Worm (Caenorhabditis elegans): ENCODE results near the gene oig-8.
"Not testable (repeated sequence)": the region's sequence is repeated elsewhere in the genome, so short reads cannot be mapped to it uniquely, and the experiment has no call there.

Gene oig-8

DNA sequence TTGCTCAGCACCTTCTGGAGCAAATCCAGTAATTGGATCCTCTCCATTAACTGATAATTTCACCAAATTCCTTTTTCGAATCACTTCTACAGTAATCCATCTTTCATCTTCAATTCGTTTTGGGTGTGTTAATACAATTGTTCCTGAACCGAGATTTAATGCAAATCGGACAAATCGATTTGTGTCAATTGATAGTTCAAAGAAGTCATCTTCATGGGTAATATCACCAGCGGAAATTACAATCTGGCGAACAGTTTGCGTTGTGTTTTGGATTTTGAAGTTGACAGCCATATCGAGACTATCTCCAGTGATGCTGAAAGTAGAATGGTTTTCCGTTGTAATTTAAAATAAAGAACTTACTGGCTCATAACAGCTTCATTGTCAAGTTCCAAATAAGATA lies 11.1 kb downstream of the oig-8 start:
- TF ChIP-seq med-1 (GFP tag; optimal IDR thresholded peaks at IDR 0.05; ENCODE audit: insufficient read depth) (no peak), klf-2 (GFP tag; conservative IDR thresholded peaks at IDR 0.05) (no peak), T22C8.4 (GFP tag; IDR thresholded peaks at IDR 0.05) (no peak), ztf-23 (GFP tag; IDR thresholded peaks at IDR 0.05) (no peak), cog-1 (tag; optimal IDR thresholded peaks at IDR 0.05) (no peak)

DNA sequence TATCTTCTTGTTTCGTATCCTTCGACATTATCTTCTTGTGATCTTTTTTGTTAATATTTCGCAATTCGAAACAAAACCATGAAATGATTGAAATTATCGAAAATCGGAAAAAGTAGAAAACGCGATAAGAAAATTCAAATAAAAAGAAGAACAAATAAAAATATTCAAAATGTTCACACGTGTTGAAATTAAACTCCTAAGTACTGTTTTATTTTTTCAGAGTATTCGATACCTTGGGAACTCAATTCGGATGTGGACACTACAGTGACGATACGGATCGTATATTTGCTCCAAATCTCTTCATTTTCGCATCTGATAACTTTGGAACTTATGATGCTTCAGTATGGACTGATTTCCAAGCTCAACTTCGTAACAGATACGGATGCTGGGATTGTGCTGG lies 12.8 kb downstream of the oig-8 start, which contains the start of gene T19D12.5:
T19D12.5 (minus strand) TSS at position 101 of the 400 bp plus-strand sequence.
- TF ChIP-seq klf-2 (GFP tag; conservative IDR thresholded peaks at IDR 0.05) (no peak), ref-1 (GFP tag; conservative IDR thresholded peaks at IDR 0.05) (no peak), med-1 (GFP tag; optimal IDR thresholded peaks at IDR 0.05; ENCODE audit: insufficient read depth) (no peak), ztf-29 (GFP tag; IDR thresholded peaks at IDR 0.05) (no peak), tab-1 (GFP tag; IDR thresholded peaks at IDR 0.05) (no peak), cog-1 (tag; optimal IDR thresholded peaks at IDR 0.05) (no peak), flt-1 (GFP tag; IDR thresholded peaks at IDR 0.05) (no peak), T22C8.4 (GFP tag; IDR thresholded peaks at IDR 0.05) (no peak), ztf-23 (GFP tag; IDR thresholded peaks at IDR 0.05) (no peak)

DNA sequence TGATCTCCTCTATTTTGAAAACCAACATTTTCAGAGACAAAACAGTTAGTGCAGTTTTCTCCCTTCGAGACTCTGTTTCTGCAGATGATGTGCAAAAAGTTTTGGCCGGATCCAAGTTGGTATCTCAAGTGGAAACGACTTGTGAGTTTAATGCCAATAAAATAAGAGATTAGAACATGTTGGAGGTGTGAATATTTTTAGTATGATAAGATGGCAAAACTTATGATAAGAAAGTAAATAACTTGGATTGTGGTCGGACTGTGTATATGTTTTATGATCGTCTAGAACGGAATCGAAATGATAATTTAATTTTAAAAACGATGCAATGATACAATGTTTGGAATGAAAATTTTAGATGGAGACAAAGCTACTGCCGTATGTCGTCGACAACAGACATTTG lies 16.9 kb downstream of the oig-8 start:
- TF ChIP-seq T22C8.4 (GFP tag; IDR thresholded peaks at IDR 0.05) (no peak), ztf-29 (GFP tag; IDR thresholded peaks at IDR 0.05) (no peak), flt-1 (GFP tag; IDR thresholded peaks at IDR 0.05) (no peak), med-1 (GFP tag; optimal IDR thresholded peaks at IDR 0.05; ENCODE audit: insufficient read depth) (no peak), ztf-23 (GFP tag; IDR thresholded peaks at IDR 0.05) (no peak), cog-1 (tag; optimal IDR thresholded peaks at IDR 0.05) (no peak), tab-1 (GFP tag; IDR thresholded peaks at IDR 0.05) (no peak), ref-1 (GFP tag; conservative IDR thresholded peaks at IDR 0.05) (no peak)

DNA sequence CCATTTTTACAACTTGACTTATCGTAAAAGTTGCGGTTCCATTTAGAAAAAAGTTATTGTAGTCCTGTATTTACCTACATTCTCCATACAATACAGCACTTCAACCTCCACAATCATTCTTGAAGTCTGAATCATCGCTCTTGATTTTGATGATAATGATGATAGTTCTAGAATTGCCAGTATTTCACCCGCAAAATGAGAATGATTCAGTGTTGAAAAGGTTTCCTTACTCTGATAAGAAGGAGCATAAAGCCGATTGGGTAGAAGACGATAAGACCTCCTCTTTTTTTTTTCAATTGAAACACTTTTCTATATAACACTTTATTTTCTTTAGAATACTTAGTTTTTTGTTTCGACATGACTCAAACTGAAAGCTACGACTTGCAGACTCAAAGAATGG lies 18.1 kb downstream of the oig-8 start, which contains the start of gene T19D12.4:
T19D12.4 (plus strand) TSS at position 295 of the 400 bp plus-strand sequence.
- TF ChIP-seq flt-1 (GFP tag; IDR thresholded peaks at IDR 0.05): no peak
- no peak for TF ChIP-seq klf-2 (GFP tag; conservative IDR thresholded peaks at IDR 0.05)
- TF ChIP-seq ref-1 (GFP tag; conservative IDR thresholded peaks at IDR 0.05): no peak
- TF ChIP-seq med-1 (GFP tag; optimal IDR thresholded peaks at IDR 0.05; ENCODE audit: insufficient read depth): no peak
- TF ChIP-seq cog-1 (tag; optimal IDR thresholded peaks at IDR 0.05): no peak
- TF ChIP-seq T22C8.4 (GFP tag; IDR thresholded peaks at IDR 0.05): no peak
- no peak for TF ChIP-seq ztf-29 (GFP tag; IDR thresholded peaks at IDR 0.05)
- no peak for TF ChIP-seq tab-1 (GFP tag; IDR thresholded peaks at IDR 0.05)
- TF ChIP-seq ztf-23 (GFP tag; IDR thresholded peaks at IDR 0.05): no peak

DNA sequence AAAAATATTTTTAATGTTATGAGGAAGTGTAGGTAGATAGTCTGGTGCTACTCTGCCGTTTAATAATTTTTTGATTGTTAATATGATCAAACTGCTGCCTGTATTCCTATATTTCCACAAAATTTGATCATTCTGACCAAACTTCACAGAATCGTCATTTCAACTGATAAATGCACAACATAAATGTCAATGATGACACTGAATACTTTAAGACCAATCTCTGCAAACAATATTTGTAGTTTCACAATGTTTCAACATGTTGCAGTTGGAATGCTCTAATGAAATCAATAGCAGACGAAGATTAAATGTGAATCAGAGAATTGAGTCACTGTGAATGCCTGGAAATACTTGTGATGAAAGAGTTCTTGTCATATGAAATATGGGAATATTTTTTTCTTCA lies 19.2 kb downstream of the oig-8 start:
- TF ChIP-seq flt-1 (GFP tag; IDR thresholded peaks at IDR 0.05): no peak
- no peak for TF ChIP-seq med-1 (GFP tag; optimal IDR thresholded peaks at IDR 0.05; ENCODE audit: insufficient read depth)
- TF ChIP-seq ztf-29 (GFP tag; IDR thresholded peaks at IDR 0.05): no peak
- no peak for TF ChIP-seq klf-2 (GFP tag; conservative IDR thresholded peaks at IDR 0.05)
- no peak for TF ChIP-seq T22C8.4 (GFP tag; IDR thresholded peaks at IDR 0.05)
- no peak for TF ChIP-seq cog-1 (tag; optimal IDR thresholded peaks at IDR 0.05)
- TF ChIP-seq ztf-23 (GFP tag; IDR thresholded peaks at IDR 0.05): no peak
- TF ChIP-seq ref-1 (GFP tag; conservative IDR thresholded peaks at IDR 0.05): no peak
- no peak for TF ChIP-seq tab-1 (GFP tag; IDR thresholded peaks at IDR 0.05)

DNA sequence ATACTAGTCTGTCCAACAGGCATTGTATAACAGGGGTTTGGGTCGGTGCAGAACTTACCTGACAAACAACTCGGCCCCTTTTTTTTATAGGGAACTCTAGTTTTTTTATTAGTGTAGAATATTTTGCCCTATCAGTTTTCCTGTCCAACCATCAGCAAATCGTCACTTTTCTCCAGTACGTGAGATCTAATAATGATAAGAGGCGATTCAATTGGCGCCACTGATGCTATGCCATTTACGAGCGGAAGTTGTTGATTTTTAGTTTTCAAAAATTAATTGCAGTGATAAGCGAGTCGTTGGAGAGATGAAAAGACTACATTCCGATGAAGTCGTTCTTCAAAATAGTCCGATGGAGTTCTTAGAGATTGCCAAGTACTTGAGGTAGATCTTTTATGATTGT lies 20.5 kb downstream of the oig-8 start:
- TF ChIP-seq ref-1 (GFP tag; conservative IDR thresholded peaks at IDR 0.05): no peak
- no peak for TF ChIP-seq klf-2 (GFP tag; conservative IDR thresholded peaks at IDR 0.05)
- TF ChIP-seq med-1 (GFP tag; optimal IDR thresholded peaks at IDR 0.05; ENCODE audit: insufficient read depth): no peak
- TF ChIP-seq flt-1 (GFP tag; IDR thresholded peaks at IDR 0.05): no peak
- TF ChIP-seq ztf-29 (GFP tag; IDR thresholded peaks at IDR 0.05): no peak

DNA sequence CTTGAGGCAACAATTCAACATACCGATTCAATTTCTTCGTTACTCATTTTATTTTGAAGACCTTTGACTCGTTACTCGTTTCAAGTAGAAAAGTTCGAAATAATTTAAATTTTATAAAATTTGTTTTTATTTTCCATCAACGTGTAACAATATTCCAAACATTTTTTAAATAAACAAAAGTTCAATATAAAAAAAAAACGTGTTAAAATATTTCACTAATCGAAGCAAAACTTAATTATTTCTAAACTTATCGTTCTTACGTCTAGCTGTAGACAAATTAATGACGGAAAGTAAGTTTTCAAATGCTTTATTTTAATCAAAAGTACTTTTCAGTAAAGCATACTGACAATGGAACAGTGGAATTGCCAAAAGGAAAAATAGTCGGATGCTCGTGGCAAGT lies 21.7 kb downstream of the oig-8 start, which contains the start of the genes F54H5.5 and F54H5.2:
F54H5.5 (minus strand) TSS at position 101 of the 400 bp plus-strand sequence.
F54H5.2 (plus strand) TSS at position 303 of the 400 bp plus-strand sequence.
- TF ChIP-seq ref-1 (GFP tag; conservative IDR thresholded peaks at IDR 0.05); flt-1 (GFP tag; IDR thresholded peaks at IDR 0.05); ztf-23 (GFP tag; IDR thresholded peaks at IDR 0.05): not testable (repeated sequence)

DNA sequence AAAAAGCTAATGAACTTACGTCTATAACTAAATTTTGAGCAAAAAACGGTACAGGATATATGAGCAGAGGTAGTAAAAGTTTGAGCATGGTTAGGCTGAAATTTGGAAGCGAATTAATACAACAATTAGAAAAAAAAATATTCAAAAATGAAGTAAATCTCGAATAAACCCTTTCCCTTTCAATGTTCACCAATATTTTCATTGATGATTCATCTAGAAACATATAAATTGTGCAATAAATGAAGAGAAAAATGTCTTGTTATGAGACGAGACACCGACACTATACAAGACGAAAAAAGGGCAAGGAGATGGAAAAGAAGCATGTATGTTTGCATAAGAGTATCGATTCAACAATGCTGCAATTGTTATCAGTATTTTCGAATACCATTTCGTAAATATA lies 23.6 kb downstream of the oig-8 start, which contains the start of gene F54H5.14:
F54H5.14 (minus strand) TSS at position 101 of the 400 bp plus-strand sequence.
- TF ChIP-seq T22C8.4 (GFP tag; IDR thresholded peaks at IDR 0.05): no peak
- no peak for TF ChIP-seq ztf-29 (GFP tag; IDR thresholded peaks at IDR 0.05)
- no peak for TF ChIP-seq klf-2 (GFP tag; conservative IDR thresholded peaks at IDR 0.05)
- no peak for TF ChIP-seq flt-1 (GFP tag; IDR thresholded peaks at IDR 0.05)
- TF ChIP-seq ref-1 (GFP tag; conservative IDR thresholded peaks at IDR 0.05): no peak
- no peak for TF ChIP-seq cog-1 (tag; optimal IDR thresholded peaks at IDR 0.05)
- no peak for TF ChIP-seq ztf-23 (GFP tag; IDR thresholded peaks at IDR 0.05)
- no peak for TF ChIP-seq tab-1 (GFP tag; IDR thresholded peaks at IDR 0.05)
- no peak for TF ChIP-seq med-1 (GFP tag; optimal IDR thresholded peaks at IDR 0.05; ENCODE audit: insufficient read depth)

DNA sequence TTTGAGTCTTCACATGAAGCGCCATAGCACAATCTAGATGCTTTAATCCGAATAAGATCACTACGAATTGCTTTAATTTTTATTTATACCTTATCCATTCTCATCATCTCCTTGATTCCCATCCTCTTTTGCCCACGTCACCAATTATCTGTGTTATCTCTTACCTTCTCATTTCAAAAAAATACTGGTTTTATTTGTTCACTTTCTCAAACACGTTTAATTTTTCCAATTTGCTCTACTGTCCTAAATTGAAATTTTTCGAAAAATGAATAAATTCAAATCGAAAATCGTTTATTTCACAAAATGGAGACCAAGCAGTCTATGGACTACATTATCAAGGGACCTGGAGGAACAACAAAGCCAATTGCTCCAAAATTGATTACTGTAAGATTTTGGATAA lies 27.0 kb downstream of the oig-8 start, which contains the start of gene F54H5.3:
F54H5.3 (plus strand) TSS at position 301 of the 400 bp plus-strand sequence.
- no peak for TF ChIP-seq cog-1 (tag; optimal IDR thresholded peaks at IDR 0.05)
- TF ChIP-seq ref-1 (GFP tag; conservative IDR thresholded peaks at IDR 0.05): no peak

DNA sequence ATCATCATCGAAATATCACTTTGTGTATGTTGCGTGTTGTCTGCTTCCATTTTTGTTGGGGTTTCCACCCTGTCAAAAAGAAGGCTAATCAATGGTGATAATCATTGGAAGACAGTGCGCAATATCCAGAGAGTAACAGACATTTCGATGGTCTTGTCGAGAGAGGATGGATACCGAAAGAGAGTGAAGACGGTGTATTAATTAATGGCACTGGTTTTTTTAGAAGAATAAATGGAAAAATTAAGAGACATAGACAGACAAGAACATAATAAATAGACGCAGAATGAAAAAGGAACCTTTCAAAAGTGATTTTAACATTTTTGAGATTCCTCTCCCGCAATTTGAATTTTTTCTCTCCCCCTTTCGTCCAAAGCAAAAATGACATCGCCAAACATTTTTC lies 29.9 kb downstream of the oig-8 start:
- no peak for TF ChIP-seq ztf-29 (GFP tag; IDR thresholded peaks at IDR 0.05)

DNA sequence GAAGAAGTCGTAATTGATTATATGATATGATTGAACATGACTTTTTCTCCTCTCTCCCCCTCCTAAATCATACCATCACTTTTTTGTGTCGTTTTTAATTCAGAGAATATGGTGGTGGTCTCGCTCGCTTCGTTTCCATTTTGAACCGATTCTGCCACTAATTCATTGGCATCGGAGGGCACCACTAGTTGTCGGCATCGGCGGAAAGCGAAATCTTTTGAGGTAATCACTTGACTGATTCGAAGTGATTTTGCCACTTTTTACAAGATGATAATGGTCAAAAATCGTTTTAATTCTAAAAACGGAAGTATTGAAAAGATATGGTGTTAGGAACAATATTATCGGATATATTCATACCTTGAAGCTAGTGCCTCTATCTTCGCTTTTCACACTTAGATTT lies 32.2 kb downstream of the oig-8 start, which contains the start of gene klf-3:
klf-3 (plus strand) TSS at position 109 of the 400 bp plus-strand sequence.
- TF ChIP-seq cog-1 (tag; optimal IDR thresholded peaks at IDR 0.05) (no peak), ztf-29 (GFP tag; IDR thresholded peaks at IDR 0.05) (no peak), ztf-23 (GFP tag; IDR thresholded peaks at IDR 0.05) (no peak), T22C8.4 (GFP tag; IDR thresholded peaks at IDR 0.05) (no peak), klf-2 (GFP tag; conservative IDR thresholded peaks at IDR 0.05) (no peak), flt-1 (GFP tag; IDR thresholded peaks at IDR 0.05) (no peak), tab-1 (GFP tag; IDR thresholded peaks at IDR 0.05) (no peak), ref-1 (GFP tag; conservative IDR thresholded peaks at IDR 0.05) (no peak), med-1 (GFP tag; optimal IDR thresholded peaks at IDR 0.05; ENCODE audit: insufficient read depth) (no peak)

Data from whole organism, midembryonic.